Worm (Caenorhabditis elegans): ENCODE data around the gene clec-196.
"Not testable (repeated sequence)": the region's sequence is repeated elsewhere in the genome, so short reads cannot be mapped to it uniquely, and the experiment has no call there.

Gene clec-196

DNA sequence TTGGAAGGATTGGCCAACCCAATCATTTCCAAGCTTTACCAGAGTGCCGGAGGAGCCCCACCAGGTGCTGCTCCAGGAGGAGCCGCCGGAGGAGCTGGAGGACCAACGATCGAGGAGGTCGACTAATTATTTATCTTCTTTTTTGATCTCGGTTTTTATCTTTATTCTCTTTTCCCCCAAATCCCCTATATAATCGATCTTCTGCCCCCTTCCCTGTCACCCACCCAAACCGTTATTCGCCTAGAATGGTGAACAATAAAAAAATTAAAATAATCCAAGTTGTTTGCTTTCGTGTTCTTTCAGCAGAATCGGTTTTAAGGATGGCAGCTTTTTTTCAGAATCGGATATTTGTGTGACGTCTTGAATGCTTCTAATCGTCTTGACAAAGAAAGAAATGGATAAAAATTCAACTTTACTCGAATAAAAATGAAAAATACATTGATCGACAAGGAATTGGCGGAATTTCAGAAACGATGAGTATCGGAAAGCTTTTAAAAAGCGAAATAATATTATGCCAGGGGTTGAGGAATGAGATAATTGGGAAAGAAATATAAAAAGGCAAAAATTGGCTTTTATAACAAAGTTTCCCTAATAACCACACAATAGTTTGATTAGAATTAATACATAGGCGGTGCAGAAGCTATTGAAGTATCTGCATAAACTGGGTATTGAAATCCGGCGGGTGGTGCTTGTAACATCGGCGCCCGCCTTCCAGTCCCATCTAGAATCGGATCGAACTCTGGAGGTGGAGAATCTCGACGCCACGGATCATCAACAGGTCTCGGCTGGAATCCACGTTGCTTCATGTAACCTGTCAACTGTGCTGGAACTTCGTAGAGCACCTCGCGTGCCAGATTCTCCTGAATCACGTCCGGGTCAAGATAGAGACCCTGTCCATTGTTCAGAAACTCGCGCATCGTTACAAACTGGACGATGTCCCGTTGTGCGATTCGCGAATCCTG, 4.6 kb downstream of the clec-196 start:
- TF ChIP-seq unc-62 (GFP tag; optimal IDR thresholded peaks at IDR 0.05) = no peak

DNA sequence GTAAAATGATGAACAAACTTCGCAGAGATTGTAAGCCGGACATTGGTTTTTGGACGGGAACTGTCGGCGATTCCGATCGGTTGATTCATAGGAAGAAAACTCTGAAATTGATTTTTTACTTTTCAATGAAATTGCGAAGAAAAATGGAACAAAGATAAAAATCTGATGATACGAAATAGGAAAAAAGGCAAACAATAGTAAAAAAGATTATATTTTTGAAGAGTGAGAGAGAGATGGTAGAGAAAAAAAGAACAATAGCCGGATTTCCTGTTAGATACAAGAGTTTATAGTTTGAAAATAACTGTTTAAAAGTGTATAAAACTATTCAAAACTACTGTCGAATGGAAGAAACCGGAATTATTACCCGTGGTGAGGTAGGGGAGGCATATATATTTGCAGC, 7.3 kb downstream of the clec-196 start, which contains the start of gene nra-1:
Gene nra-1 (minus strand): TSS at position 101 of the 400 bp plus-strand sequence.
- no peak for TF ChIP-seq unc-62 (GFP tag; optimal IDR thresholded peaks at IDR 0.05)

DNA sequence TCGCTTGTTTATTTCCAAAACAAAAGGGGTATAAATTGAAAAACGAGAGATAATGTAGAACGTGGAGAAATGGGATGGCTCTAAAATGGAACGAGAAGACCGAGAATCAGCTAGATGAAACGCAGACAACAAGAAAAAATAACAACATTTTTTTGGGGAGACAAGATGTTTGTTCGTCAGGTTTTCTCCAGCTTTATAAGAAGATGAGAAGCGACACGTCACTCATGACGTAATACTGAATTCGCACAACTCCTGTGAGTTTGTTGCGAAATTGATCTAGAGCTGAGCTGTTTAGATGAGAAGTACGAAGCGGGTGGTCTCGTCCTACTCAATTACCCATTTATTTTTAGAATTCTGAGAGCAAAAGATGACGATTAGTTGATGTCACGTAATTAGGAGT, 8.5 kb downstream of the clec-196 start:
- TF ChIP-seq unc-62 (GFP tag; optimal IDR thresholded peaks at IDR 0.05) = no peak

DNA sequence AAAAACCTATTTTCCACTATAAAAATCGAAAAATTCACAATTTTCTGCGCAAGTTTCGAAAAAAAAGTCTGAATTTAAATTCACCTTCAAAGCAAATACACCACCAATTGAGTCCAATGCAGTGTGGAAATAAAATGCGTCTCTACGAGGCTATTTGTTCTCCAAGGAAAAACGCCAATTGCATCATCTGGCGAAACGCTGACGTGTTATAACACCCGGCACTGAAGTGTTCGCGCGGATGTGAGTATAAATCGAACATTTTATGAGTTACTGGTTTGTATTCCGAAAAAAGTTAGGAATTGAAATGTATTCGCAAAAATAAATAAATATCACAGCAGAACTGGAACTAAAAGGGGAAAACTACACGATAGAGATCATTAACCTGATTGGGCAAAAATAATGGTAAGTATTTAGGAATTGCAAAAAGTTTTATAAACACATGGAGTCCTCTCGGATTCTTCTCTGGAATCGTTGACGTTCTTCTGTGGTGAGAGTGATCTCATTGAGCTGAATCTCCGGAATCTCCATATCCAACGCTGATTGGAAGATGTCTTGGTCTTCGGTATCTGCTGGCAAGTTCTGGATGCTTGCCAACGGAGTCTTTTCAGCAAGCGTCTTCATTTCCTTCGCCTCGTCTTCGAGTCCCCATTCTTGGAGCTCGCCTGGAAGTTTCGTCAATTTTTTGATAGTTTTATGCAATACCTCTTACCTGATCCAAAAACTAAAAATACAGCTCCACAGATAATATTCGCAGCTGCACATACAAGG, 11.3 kb downstream of the clec-196 start, which contains the start of gene zipt-7.1:
Gene zipt-7.1 (minus strand): TSS at position 232 of the 768 bp plus-strand sequence.
- TF ChIP-seq unc-62 (GFP tag; optimal IDR thresholded peaks at IDR 0.05) = no peak

DNA sequence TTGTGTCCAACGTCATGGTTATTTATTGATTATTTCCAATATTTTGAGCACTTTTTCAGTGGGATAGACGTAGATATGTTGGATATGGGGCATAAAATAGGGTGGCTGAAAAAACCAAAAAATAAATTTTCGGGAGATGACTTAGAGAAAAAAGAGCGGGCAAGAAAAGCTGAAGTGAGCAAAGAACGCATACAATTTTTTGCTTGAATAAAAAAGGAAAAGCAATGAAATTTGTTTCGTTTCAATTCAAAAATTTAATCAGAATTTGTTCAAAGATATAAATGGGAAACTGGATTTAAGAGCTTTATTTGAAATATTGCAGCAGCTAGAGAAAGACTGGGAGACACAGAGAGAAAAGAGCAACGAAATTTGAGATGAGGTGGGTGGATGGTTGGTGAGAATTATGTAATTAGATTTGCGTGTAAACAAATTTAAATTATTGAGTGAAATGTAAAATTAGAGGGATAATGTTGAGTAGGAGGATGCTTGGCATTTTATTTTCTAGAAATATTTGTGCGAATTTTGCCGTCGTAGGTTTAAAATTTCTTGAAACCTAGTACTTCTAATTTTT, 15.0 kb downstream of the clec-196 start, which contains the start of the genes T28F3.11 and slc-17.4:
Gene T28F3.11 (minus strand): TSS at position 51 of the 571 bp plus-strand sequence.
Gene slc-17.4 (minus strand): TSS at position 105 of the 571 bp plus-strand sequence.
- TF ChIP-seq unc-62 (GFP tag; optimal IDR thresholded peaks at IDR 0.05) = no peak

DNA sequence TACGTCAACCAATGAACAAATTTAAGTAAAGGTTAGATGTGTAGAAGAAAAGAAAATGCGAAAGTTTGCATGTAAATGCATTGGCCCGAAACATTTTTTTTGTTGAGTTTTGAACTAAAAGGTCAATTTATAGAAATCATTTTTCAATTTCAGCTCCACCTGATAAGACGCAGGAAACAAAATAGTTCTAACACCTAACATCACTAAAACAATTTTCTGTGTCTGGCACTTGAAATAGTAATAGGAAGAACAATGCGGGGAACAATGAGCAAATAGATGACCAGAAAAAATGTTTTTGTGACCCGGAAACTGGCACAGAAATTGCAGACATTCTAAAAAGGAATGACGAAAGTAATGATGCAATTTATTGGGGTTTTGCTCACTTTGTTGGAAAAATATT, 15.6 kb downstream of the clec-196 start:
- TF ChIP-seq unc-62 (GFP tag; optimal IDR thresholded peaks at IDR 0.05) = no peak

DNA sequence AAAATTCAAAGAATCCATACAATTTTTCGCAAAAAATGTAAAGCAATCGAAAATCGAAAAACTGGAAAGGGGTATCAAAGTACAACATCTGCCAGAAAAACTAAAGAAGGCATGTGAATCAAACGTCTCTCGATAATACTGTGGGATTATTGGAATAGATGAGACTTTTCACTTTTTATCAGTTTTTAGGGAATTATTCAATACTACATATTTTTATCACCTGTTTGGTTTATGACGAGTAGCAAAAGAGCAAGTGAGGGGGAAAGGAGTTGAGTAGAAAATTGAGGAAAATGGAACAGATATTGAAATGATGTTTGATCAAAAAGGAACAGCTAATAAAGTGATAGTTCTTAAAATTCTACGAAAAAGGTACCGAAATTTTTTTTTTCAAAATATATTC, 16.3 kb downstream of the clec-196 start:
- TF ChIP-seq unc-62 (GFP tag; optimal IDR thresholded peaks at IDR 0.05) = no peak

DNA sequence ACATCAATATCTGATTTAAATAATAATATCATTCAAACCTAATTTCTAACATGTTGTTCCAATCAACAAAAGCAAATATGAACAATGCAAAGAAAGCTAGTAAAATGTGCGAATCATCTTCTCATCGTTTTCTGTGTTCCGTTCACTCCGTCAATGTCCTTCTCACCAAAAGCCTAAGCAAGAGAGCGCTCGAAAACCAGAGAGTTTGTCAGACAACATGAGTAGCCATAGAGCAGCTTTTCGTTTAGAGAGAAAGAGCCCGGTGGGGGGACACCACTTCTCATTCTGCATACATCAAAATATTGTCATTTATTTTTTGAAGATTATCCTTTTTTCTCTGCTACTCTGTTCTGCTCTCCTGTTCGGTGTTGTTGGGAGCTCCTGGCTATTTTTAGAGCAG, 16.9 kb downstream of the clec-196 start:
- TF ChIP-seq unc-62 (GFP tag; optimal IDR thresholded peaks at IDR 0.05) = no peak

DNA sequence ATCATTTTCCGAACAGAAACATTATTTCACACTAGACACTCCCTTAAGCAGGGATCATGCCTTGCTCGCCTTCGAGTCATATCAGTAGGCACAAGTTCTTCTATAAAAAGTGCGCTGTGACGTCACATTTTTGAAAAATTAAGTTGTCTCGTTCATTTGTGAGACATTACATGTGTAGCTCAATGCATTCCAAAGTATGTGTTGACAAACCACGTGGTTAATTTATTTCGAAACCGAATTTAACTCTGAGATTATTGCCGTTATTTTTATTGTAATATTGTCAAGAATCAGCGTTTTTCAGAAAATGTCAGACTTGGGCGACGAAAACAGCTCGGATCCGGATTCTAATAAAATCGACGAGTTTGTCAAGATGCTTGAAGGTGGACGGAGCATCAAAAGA, 17.7 kb downstream of the clec-196 start, which contains the start of gene T28F3.5:
Gene T28F3.5 (plus strand): TSS at position 301 of the 400 bp plus-strand sequence.
- TF ChIP-seq unc-62 (GFP tag; optimal IDR thresholded peaks at IDR 0.05) = no peak

DNA sequence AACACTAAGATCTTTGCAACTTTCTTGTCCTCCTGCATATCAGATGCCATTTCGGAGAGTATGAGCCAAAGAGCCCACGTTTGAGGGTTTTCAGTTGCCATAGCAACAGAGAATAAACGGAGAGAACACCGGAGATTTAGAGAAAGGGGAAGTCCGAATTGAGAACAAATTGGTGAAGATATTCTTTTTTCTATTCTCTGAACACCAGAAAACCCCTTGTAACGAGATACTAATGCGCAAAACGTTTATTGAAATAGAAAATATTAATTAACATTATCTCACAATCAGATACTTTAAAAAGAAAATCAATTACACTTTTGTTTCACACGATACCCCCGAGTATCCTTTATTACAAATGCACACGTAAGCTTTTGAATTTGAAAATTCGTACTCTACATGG, 25.2 kb downstream of the clec-196 start, which contains the start of gene ifta-2:
Gene ifta-2 (minus strand): TSS at position 101 of the 400 bp plus-strand sequence.
- TF ChIP-seq unc-62 (GFP tag; optimal IDR thresholded peaks at IDR 0.05) = no peak

DNA sequence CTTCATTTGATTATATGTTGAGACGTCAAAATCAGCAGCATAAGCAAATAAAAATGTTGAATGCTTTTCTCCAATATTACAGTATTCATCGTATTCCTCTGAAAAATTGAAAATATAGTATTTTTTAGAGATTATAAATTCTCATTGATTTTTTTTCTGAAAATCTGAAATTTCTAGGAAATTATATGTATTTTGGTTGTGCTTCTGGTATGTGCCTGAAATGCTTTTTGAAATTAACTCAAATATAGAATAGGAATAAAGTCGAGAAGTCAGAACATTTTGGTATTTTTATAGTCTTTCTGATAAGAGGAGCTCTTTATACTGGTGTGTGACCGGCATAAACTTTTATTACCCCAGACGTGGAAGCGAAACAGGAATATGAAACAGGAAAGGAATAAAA, 30.5 kb downstream of the clec-196 start, which contains the start of gene T28F3.8:
Gene T28F3.8 (minus strand): TSS at position 101 of the 400 bp plus-strand sequence.
- TF ChIP-seq unc-62 (GFP tag; optimal IDR thresholded peaks at IDR 0.05) = not testable (repeated sequence)

DNA sequence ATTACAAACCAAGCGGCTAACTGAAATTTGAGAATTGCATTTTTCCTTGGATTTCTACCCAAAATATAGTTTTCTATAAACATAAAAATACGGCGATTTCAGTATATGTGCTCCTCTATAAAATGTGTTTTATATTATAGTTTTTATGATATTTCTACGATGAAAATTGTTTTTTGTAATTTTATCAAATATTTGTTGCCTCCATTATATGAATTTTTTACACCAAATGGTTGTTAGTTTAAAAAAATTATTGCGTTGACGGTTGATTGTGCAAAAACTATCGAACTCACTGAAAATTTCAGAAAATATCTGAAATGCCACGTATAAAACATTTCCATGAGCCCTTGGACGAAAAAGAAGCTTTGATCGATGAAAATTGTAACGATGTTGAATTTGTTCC, 31.5 kb downstream of the clec-196 start, which contains the start of gene T28F3.9:
Gene T28F3.9 (plus strand): TSS at position 301 of the 400 bp plus-strand sequence.
- no peak for TF ChIP-seq unc-62 (GFP tag; optimal IDR thresholded peaks at IDR 0.05)

DNA sequence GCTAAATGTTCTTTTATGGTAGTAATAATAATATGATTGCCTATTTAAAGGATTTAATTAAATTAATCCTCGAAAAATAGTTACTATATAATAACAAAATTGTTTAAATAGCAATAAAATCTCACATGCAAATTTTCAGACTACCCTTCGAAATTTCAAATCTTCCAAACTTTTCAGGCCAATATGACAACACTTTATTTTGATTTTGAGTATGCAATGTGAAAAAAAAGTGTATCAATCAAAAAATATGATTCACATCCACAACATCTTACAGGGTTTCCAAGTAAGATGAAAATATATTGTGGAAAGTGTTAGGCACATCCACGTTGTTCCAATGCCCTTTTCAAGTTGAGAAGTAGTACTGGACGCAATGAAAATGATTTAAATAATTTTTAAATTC, 35.1 kb downstream of the clec-196 start, which contains the start of gene snf-9:
Gene snf-9 (plus strand): TSS at position 301 of the 400 bp plus-strand sequence.
- TF ChIP-seq unc-62 (GFP tag; optimal IDR thresholded peaks at IDR 0.05) = no peak

DNA sequence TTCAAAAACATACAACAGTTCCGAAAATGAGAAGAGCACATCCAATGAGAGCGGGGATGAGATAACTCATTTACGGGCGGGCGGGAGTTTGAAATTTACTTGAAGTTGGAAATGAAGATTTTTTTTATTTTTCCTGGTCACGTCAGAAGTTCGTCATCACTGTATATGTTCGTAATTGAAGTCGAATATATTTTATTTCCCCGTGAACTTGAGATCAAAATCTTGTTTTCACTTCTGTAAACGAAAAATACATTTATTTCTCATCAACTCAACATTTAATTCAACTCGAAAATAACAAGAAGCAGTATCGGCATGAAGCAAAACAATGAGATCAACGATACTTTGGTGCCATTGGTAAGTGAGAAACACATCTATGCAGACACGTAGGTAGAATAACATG, 39.6 kb downstream of the clec-196 start, which contains the start of gene C49C3.20:
Gene C49C3.20 (minus strand): TSS at position 101 of the 400 bp plus-strand sequence.
- TF ChIP-seq unc-62 (GFP tag; optimal IDR thresholded peaks at IDR 0.05) = no peak

DNA sequence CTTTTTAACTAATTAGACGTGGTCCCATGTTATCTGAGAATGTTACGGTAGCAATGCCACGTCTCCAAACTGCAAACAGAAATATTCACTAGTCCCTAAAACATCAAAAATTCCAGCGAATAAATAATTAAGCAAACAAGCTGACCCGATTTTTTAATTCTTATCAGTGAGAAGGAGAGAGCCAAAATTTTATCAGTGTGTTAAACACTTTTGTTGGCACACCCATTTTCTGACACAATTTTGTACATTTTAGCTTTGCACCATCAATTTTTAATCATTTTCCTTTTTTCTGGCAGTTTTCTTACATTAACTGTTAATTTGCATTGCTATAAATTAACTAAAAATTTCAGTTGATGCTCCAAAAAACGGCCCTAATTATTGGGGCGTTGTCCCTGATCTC, 43.7 kb downstream of the clec-196 start, which contains the start of gene C49C3.4:
Gene C49C3.4 (plus strand): TSS at position 351 of the 400 bp plus-strand sequence.
- no peak for TF ChIP-seq unc-62 (GFP tag; optimal IDR thresholded peaks at IDR 0.05)
